Worm (Caenorhabditis elegans) whole organism, L1 larva: Measurements from ENCODE around the gene C47D12.5.

ENCODE experiments used
- C04F5.9 ChIP-seq: sonication (generic microtip); optimal IDR thresholded peaks from 2 replicates; lab custom pipeline; 2016; ENCODE audit warnings: missing genetic modification characterization, missing compliant biosample characterization
- C16A3.4 ChIP-seq: fragments of 150-350 bp; optimal IDR thresholded peaks from 2 replicates; lab custom pipeline; 2014; ENCODE audit warnings: missing biosample characterization, missing genetic modification characterization
- F16B12.6 ChIP-seq: fragments of 150-350 bp; optimal IDR thresholded peaks from 2 replicates; lab custom pipeline; 2014; ENCODE audit warnings: missing biosample characterization, missing genetic modification characterization
- Y116A8C.19 ChIP-seq: sonication (generic microtip); optimal IDR thresholded peaks from 2 replicates; lab custom pipeline; 2016; ENCODE audit warnings: missing compliant biosample characterization, missing genetic modification characterization, borderline replicate concordance
- aha-1 ChIP-seq: fragments of 150-350 bp; optimal IDR thresholded peaks from 2 replicates; lab custom pipeline; 2014; ENCODE audit warnings: missing biosample characterization, missing genetic modification characterization
- alr-1 ChIP-seq: fragments of 200-800 bp; sonication (Bioruptor generic); optimal IDR thresholded peaks from 2 replicates; lab custom pipeline; 2018; ENCODE audit warnings: borderline replicate concordance, mild to moderate bottlenecking, missing genetic modification characterization, missing compliant biosample characterization
- aly-2 ChIP-seq: fragments of 150-350 bp; optimal IDR thresholded peaks from 2 replicates; lab custom pipeline; 2014; ENCODE audit warnings: missing biosample characterization, missing genetic modification characterization
- ama-1 ChIP-seq: fragments of 150-350 bp; optimal IDR thresholded peaks from 2 replicates; lab custom pipeline; 2014
- blmp-1 ChIP-seq: fragments of 150-350 bp; optimal IDR thresholded peaks from 2 replicates; lab custom pipeline; 2014; ENCODE audit warnings: missing biosample characterization, missing genetic modification characterization
- ceh-63 ChIP-seq: fragments of 200-800 bp; sonication (Bioruptor generic); optimal IDR thresholded peaks from 2 replicates; lab custom pipeline; 2018; ENCODE audit warnings: mild to moderate bottlenecking, missing genetic modification characterization, missing compliant biosample characterization
- ceh-8 ChIP-seq: fragments of 200-800 bp; sonication (Bioruptor generic); optimal IDR thresholded peaks from 2 replicates; lab custom pipeline; 2018; ENCODE audit warnings: mild to moderate bottlenecking, missing genetic modification characterization, moderate library complexity, missing compliant biosample characterization
- ceh-82 ChIP-seq, 3 experiments: fragments of 150-350 bp in 1 of 3; sonication (generic microtip) in 2 of 3; optimal IDR thresholded peaks; 2 replicates each; lab custom pipeline; 2014 to 2017; ENCODE audit warnings: missing biosample characterization in 3 of 3, missing genetic modification characterization in 3 of 3
- ceh-88 ChIP-seq: fragments of 200-800 bp; sonication (Bioruptor generic); IDR thresholded peaks from 2 replicates; pipeline ENCODE4 v1.3.6; 2022; ENCODE audit warnings: missing genetic modification characterization, missing compliant biosample characterization
- ceh-90 ChIP-seq: sonication (generic microtip); optimal IDR thresholded peaks from 2 replicates; lab custom pipeline; 2016; ENCODE audit warnings: missing genetic modification characterization, missing compliant biosample characterization
- ces-1 ChIP-seq: fragments of 150-350 bp; optimal IDR thresholded peaks from 2 replicates; lab custom pipeline; 2014; ENCODE audit warnings: missing biosample characterization, missing genetic modification reagents, missing genetic modification characterization
- dpl-1 ChIP-seq, 3 experiments: fragments of 150-350 bp in 2 of 3; sonication (generic microtip) in 1 of 3; optimal IDR thresholded peaks; 2 replicates each; lab custom pipeline; 2014 to 2017; ENCODE audit warnings: missing biosample characterization in 3 of 3, missing genetic modification characterization in 3 of 3, missing genetic modification reagents in 3 of 3
- dsc-1 ChIP-seq: sonication (generic microtip); optimal IDR thresholded peaks from 2 replicates; lab custom pipeline; 2016; ENCODE audit warnings: mild to moderate bottlenecking, missing genetic modification characterization, missing compliant biosample characterization
- efl-3 ChIP-seq: fragments of 200-800 bp; sonication (Bioruptor generic); optimal IDR thresholded peaks from 2 replicates; lab custom pipeline; 2018; ENCODE audit warnings: mild to moderate bottlenecking, missing genetic modification characterization, missing compliant biosample characterization
- egl-27 ChIP-seq, 2 experiments: fragments of 150-350 bp in 1 of 2; sonication (generic microtip); optimal IDR thresholded peaks; 3 replicates each; lab custom pipeline; 2017 to 2018; ENCODE audit warnings: missing biosample characterization in 2 of 2, missing genetic modification characterization in 2 of 2, missing genetic modification reagents in 2 of 2
- ets-5 ChIP-seq: fragments of 200-800 bp; sonication (Bioruptor generic); IDR thresholded peaks from 2 replicates; pipeline ENCODE4 v1.3.6; 2022; ENCODE audit warnings: missing genetic modification characterization, missing compliant biosample characterization
- fkh-10 ChIP-seq: sonication (generic microtip); optimal IDR thresholded peaks from 2 replicates; lab custom pipeline; 2017; ENCODE audit warnings: missing biosample characterization, missing genetic modification reagents, missing genetic modification characterization
- fkh-4 ChIP-seq: sonication (generic microtip); optimal IDR thresholded peaks from 2 replicates; lab custom pipeline; 2016; ENCODE audit warnings: missing compliant biosample characterization, missing genetic modification characterization, borderline replicate concordance
- fkh-8 ChIP-seq: sonication (generic microtip); optimal IDR thresholded peaks from 2 replicates; lab custom pipeline; 2016; ENCODE audit warnings: mild to moderate bottlenecking, missing genetic modification characterization, missing compliant biosample characterization
- hlh-4 ChIP-seq: sonication (generic microtip); optimal IDR thresholded peaks from 2 replicates; lab custom pipeline; 2016; ENCODE audit warnings: mild to moderate bottlenecking, missing genetic modification characterization, missing compliant biosample characterization
- isw-1 ChIP-seq: fragments of 200-800 bp; sonication (Bioruptor generic); IDR thresholded peaks from 2 replicates; pipeline ENCODE4 v1.3.6; 2022; ENCODE audit warnings: missing genetic modification characterization, missing compliant biosample characterization
- lin-13 ChIP-seq: fragments of 150-350 bp; optimal IDR thresholded peaks from 2 replicates; lab custom pipeline; 2014; ENCODE audit warnings: missing biosample characterization, missing genetic modification reagents, missing genetic modification characterization
- lin-14 ChIP-seq: fragments of 200-800 bp; sonication (Bioruptor generic); optimal IDR thresholded peaks from 2 replicates; lab custom pipeline; 2018; ENCODE audit warnings: mild to moderate bottlenecking, missing genetic modification characterization, moderate library complexity, missing compliant biosample characterization
- lin-15B ChIP-seq: fragments of 150-350 bp; sonication (generic microtip); optimal IDR thresholded peaks from 3 replicates; lab custom pipeline; 2014; ENCODE audit warnings: missing biosample characterization, missing genetic modification characterization
- lin-39 ChIP-seq: fragments of 150-350 bp; optimal IDR thresholded peaks from 2 replicates; lab custom pipeline; 2014; ENCODE audit warnings: missing biosample characterization, missing genetic modification reagents, missing genetic modification characterization
- mab-9 ChIP-seq: fragments of 200-800 bp; sonication (Bioruptor generic); IDR thresholded peaks from 2 replicates; pipeline ENCODE4 v1.3.6; 2022; ENCODE audit warnings: missing genetic modification reagents, missing genetic modification characterization, missing compliant biosample characterization
- mdl-1 ChIP-seq, 2 experiments: fragments of 150-350 bp; optimal IDR thresholded peaks; 2 replicates each; lab custom pipeline; 2014 to 2017; ENCODE audit warnings: missing biosample characterization in 2 of 2, missing genetic modification characterization in 2 of 2, inconsistent platforms in 1 of 2
- mep-1 ChIP-seq: fragments of 150-350 bp; optimal IDR thresholded peaks from 2 replicates; lab custom pipeline; 2014; ENCODE audit warnings: missing biosample characterization, missing genetic modification characterization
- nhr-11 ChIP-seq: fragments of 150-350 bp; optimal IDR thresholded peaks from 2 replicates; lab custom pipeline; 2014; ENCODE audit warnings: missing biosample characterization, missing genetic modification characterization
- nhr-237 ChIP-seq: fragments of 150-350 bp; optimal IDR thresholded peaks from 2 replicates; lab custom pipeline; 2014; ENCODE audit warnings: missing biosample characterization, missing genetic modification characterization
- nhr-28 ChIP-seq: fragments of 150-350 bp; optimal IDR thresholded peaks from 2 replicates; lab custom pipeline; 2014; ENCODE audit warnings: missing biosample characterization, missing genetic modification characterization
- nhr-76 ChIP-seq: sonication (generic microtip); optimal IDR thresholded peaks from 2 replicates; lab custom pipeline; 2017; ENCODE audit warnings: missing biosample characterization, missing genetic modification characterization
- nhr-84 ChIP-seq: sonication (generic microtip); optimal IDR thresholded peaks from 2 replicates; lab custom pipeline; 2017; ENCODE audit warnings: missing biosample characterization, missing genetic modification characterization
- nhr-85 ChIP-seq: sonication (generic microtip); peaks from one replicate; lab custom pipeline; 2016; ENCODE audit warnings: missing genetic modification characterization, inconsistent platforms, missing compliant biosample characterization
- nhr-90 ChIP-seq: sonication (generic microtip); optimal IDR thresholded peaks from 2 replicates; lab custom pipeline; 2016; ENCODE audit warnings: mild to moderate bottlenecking, missing genetic modification characterization, missing compliant biosample characterization; ENCODE audit not compliant: poor library complexity
- pax-3 ChIP-seq: fragments of 200-800 bp; sonication (Bioruptor generic); optimal IDR thresholded peaks from 2 replicates; lab custom pipeline; 2018; ENCODE audit warnings: mild to moderate bottlenecking, missing genetic modification characterization, moderate library complexity, missing compliant biosample characterization
- skn-1 ChIP-seq: fragments of 150-350 bp; optimal IDR thresholded peaks from 2 replicates; lab custom pipeline; 2014; ENCODE audit warnings: missing biosample characterization, missing genetic modification characterization
- snpc-4 ChIP-seq: fragments of 150-350 bp; optimal IDR thresholded peaks from 2 replicates; lab custom pipeline; 2014; ENCODE audit warnings: missing biosample characterization, missing genetic modification characterization
- snu-23 ChIP-seq: sonication (generic microtip); optimal IDR thresholded peaks from 2 replicates; lab custom pipeline; 2016; ENCODE audit warnings: missing genetic modification characterization, missing compliant biosample characterization
- sox-4 ChIP-seq: sonication (generic microtip); optimal IDR thresholded peaks from 2 replicates; lab custom pipeline; 2016; ENCODE audit warnings: missing genetic modification characterization, missing compliant biosample characterization
- tbx-2 ChIP-seq: sonication (generic microtip); optimal IDR thresholded peaks from 2 replicates; lab custom pipeline; 2016; ENCODE audit warnings: missing genetic modification characterization, missing compliant biosample characterization
- tlp-1 ChIP-seq: fragments of 150-350 bp; optimal IDR thresholded peaks from 2 replicates; lab custom pipeline; 2014; ENCODE audit warnings: missing biosample characterization, missing genetic modification characterization
- unc-130 ChIP-seq: fragments of 150-350 bp; optimal IDR thresholded peaks from 2 replicates; lab custom pipeline; 2017; ENCODE audit warnings: missing biosample characterization, missing genetic modification characterization, inconsistent platforms
- unc-86 ChIP-seq: sonication (generic microtip); optimal IDR thresholded peaks from 2 replicates; lab custom pipeline; 2016; ENCODE audit warnings: missing genetic modification characterization, missing compliant biosample characterization
- unc-98 ChIP-seq: fragments of 200-800 bp; sonication (Bioruptor generic); IDR thresholded peaks from 2 replicates; pipeline ENCODE4 v1.3.6; 2022; ENCODE audit warnings: missing genetic modification characterization, missing compliant biosample characterization
- vab-15 ChIP-seq: sonication (generic microtip); optimal IDR thresholded peaks from 2 replicates; lab custom pipeline; 2017; ENCODE audit warnings: missing genotype, mild to moderate bottlenecking, missing genetic modification characterization, missing compliant biosample characterization
- zip-4 ChIP-seq: fragments of 200-800 bp; sonication (Bioruptor generic); optimal IDR thresholded peaks from 2 replicates; lab custom pipeline; 2018; ENCODE audit warnings: mild to moderate bottlenecking, missing genetic modification characterization, moderate library complexity, missing compliant biosample characterization
- ztf-11 ChIP-seq, 2 experiments: sonication (generic microtip); optimal IDR thresholded peaks; 2 replicates each; lab custom pipeline; 2016 to 2017; ENCODE audit warnings: missing genetic modification characterization in 2 of 2, missing biosample characterization in 1 of 2, missing compliant biosample characterization in 1 of 2

C47D12.5 gene

DNA sequence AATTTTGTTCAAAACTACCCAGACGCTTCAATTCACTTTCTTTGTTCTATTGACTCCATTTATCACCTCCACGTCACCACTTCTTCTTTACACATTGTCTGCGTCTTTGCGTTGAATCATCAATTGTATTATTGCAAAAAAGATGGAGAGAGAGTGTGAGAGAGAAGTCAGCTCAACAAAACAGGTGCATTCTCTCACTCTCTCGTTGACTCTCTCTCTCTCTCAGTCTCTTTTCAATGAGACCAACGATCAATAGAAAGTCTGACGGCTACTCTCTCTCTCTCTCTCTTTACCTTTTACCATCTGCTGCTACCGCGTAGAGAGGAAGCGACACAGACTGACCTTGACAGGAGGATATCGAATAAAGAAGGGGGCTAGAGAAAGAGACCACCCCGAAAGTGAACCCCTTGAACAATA, 49.3 kb downstream of the C47D12.5 start (continued):
- TF ChIP-seq pax-3 (tag; lab: Kevin White, UChicago) (peak; percentile 52), ceh-63 (peak; percentile 66), lin-15B (tag; lab: Kevin White, UChicago) (no peak), tbx-2 (tag; lab: Kevin White, UChicago) (peak; percentile 89), snu-23 (GFP tag; lab: Kevin White, UChicago) (peak; percentile 94), fkh-8 (tag; lab: Kevin White, UChicago) (peak; percentile 24), isw-1 (GFP tag; lab: Robert Waterston, UW) (peak; percentile 47), unc-130 (tag; lab: Kevin White, UChicago) (peak; percentile 54), sox-4 (no peak), unc-98 (GFP tag; lab: Robert Waterston, UW) (no peak), alr-1 (no peak), vab-15 (tag; lab: Kevin White, UChicago) (peak; percentile 1), C04F5.9 (tag; lab: Kevin White, UChicago) (peak; percentile 57), C16A3.4 (tag; lab: Kevin White, UChicago) (peak; percentile 80), lin-13 (GFP tag; lab: Kevin White, UChicago) (peak; percentile 90), egl-27 (tag; optimal IDR thresholded peaks at IDR 0.05; lab: Kevin White, UChicago) (peak; percentile 88 to 97), ceh-8 (GFP tag; lab: Kevin White, UChicago) (peak; percentile 31), fkh-4 (peak; percentile 9), fkh-10 (peak; percentile 25), aly-2 (tag; lab: Kevin White, UChicago) (peak; percentile 91), lin-39 (tag; lab: Kevin White, UChicago) (peak; percentile 65), blmp-1 (tag; lab: Kevin White, UChicago) (peak; percentile 98), efl-3 (GFP tag; lab: Kevin White, UChicago) (no peak), ama-1 (lab: Kevin White, UChicago) (peak; percentile 89), ceh-90 (no peak), unc-86 (peak; percentile 11), lin-14 (peak; percentile 97), nhr-84 (no peak), hlh-4 (tag; lab: Kevin White, UChicago) (no peak), nhr-237 (tag; lab: Kevin White, UChicago) (peak; percentile 79), ceh-82 (tag; optimal IDR thresholded peaks at IDR 0.05; lab: Kevin White, UChicago) (peak; percentile 66 to 78 (median 78)), ceh-88 (GFP tag; lab: Robert Waterston, UW) (no peak; the same call in 1 of the 2 replicates), mdl-1 (tag; optimal IDR thresholded peaks at IDR 0.05; lab: Kevin White, UChicago) (peak in 1 of 2 experiments; percentile 89), Y116A8C.19 (tag; lab: Kevin White, UChicago) (no peak), nhr-85 (tag; lab: Kevin White, UChicago) (peak; percentile 100), snpc-4 (tag; lab: Kevin White, UChicago) (no peak), nhr-11 (tag; lab: Kevin White, UChicago) (peak; percentile 92), dpl-1 (GFP tag; optimal IDR thresholded peaks at IDR 0.05; lab: Kevin White, UChicago) (peak; percentile 46 to 64 (median 49)), ets-5 (GFP tag; lab: Robert Waterston, UW) (no peak), tlp-1 (tag; lab: Kevin White, UChicago) (no peak), skn-1 (tag; lab: Kevin White, UChicago) (peak; percentile 63)

DNA sequence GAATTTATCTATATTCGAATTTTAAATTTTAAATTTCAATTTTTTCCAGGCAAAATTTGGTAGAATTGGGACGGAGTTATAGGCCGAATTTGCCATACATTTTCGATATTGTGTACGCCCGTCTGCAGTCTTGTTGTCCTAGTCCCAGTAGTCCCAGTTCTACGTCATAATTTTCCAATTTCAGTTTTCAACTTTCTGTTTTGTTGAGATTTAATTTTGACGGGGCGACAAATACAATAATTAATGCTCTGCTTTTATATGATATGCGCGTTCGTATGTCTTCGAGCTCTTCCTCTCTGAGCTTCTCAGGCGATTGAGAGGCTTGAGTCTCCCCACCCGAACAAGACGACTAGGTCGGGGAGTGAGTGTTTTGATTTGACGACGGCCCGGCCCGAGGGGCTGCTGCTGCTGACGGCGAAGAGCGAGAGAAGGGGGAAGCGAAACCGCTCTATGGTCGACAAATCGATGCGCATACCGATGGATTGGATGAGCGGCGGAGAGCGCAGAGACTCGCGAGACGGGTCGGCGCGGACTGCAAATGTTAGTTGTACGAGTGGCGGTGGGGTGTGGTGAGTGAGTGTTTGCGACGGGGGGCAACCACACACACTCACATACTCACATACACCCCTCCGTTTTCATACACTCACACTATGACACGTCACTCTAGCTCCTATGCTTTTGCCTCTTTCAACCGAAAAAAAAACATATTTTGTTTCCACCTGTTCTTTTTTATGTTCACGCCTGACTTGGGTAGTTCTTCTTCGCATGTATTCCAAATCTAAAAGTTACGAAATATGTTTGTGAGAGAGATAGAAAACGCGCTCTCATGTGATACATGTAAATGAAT, 50.2 kb downstream of the C47D12.5 start:
- TF ChIP-seq aha-1 (tag; lab: Kevin White, UChicago) (no peak), tbx-2 (tag; lab: Kevin White, UChicago) (peak; percentile 84), nhr-11 (tag; lab: Kevin White, UChicago) (peak; percentile 19), F16B12.6 (tag; lab: Kevin White, UChicago) (peak; percentile 15), dsc-1 (peak; percentile 42), efl-3 (GFP tag; lab: Kevin White, UChicago) (no peak), zip-4 (GFP tag; lab: Kevin White, UChicago) (peak; percentile 31), mab-9 (GFP tag; lab: Robert Waterston, UW) (peak; percentile 66), ces-1 (GFP tag; lab: Kevin White, UChicago) (no peak), unc-86 (peak; percentile 63), nhr-76 (tag; lab: Kevin White, UChicago) (no peak), nhr-90 (peak; percentile 56), nhr-28 (no peak), mep-1 (tag; lab: Kevin White, UChicago) (peak; percentile 36), dpl-1 (GFP tag; optimal IDR thresholded peaks at IDR 0.05; lab: Kevin White, UChicago) (peak; percentile 8 to 24 (median 12)), ztf-11 (tag; optimal IDR thresholded peaks at IDR 0.05; lab: Kevin White, UChicago) (peak in 1 of 2 experiments; percentile 61)
